Fruit fly (Drosophila melanogaster): ENCODE measurements around the gene CG8188.

DNA sequence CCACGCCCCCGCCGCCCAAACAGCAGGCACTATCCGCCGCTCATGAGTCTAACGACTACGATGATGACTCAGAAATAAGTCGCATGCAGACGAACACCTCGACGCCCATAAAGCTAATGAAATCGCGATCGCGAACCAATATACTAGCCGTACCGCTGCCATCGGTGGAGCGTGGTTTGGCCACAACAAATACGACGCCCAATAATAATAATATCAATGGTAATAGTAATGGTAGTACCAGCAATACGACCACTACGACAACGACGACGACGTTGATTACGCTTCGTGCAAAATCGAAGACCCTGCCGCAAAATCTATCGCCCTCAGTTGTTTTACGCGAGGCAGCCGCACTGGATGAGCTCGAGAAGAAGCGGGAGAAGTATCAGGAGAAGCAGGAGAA, 37.1 kb upstream of the CG8188 start:
- no peak for TF ChIP-seq CG8478 (optimal IDR thresholded peaks at IDR 0.05)
- TF ChIP-seq CTCF (optimal IDR thresholded peaks at IDR 0.05): no peak

Measured in S2 (cell line).